Worm (Caenorhabditis elegans) whole organism, L2 larva: ENCODE data around the gene ZK666.14.

ENCODE experiments used
- ama-1 ChIP-seq: fragments of 150-350 bp; optimal IDR thresholded peaks from 2 replicates; lab custom pipeline; 2018; ENCODE audit warnings: inconsistent platforms
- gmeb-1 ChIP-seq: fragments of 150-350 bp; optimal IDR thresholded peaks from 2 replicates; lab custom pipeline; 2014; ENCODE audit warnings: missing biosample characterization, missing genetic modification characterization
- nhr-10 ChIP-seq: sonication (generic microtip); optimal IDR thresholded peaks from 2 replicates; lab custom pipeline; 2017; ENCODE audit warnings: missing biosample characterization, missing genetic modification characterization
- unc-62 ChIP-seq: fragments of 150-350 bp; optimal IDR thresholded peaks from 2 replicates; lab custom pipeline; 2014; ENCODE audit warnings: missing biosample characterization, missing genetic modification reagents, missing genetic modification characterization
- ztf-11 ChIP-seq: sonication (generic microtip); optimal IDR thresholded peaks from 2 replicates; lab custom pipeline; 2017; ENCODE audit warnings: missing biosample characterization, missing genetic modification characterization

- TF ChIP-seq unc-62 (GFP tag; lab: Kevin White, UChicago) (no peak), ama-1 (lab: Kevin White, UChicago) (no peak), ztf-11 (no peak), nhr-10 (tag; lab: Kevin White, UChicago) (no peak), gmeb-1 (no peak)
Observed at ce11 chrII:10444971-10445707, 49.4 kb upstream of the ZK666.14 start.
